Worm (Caenorhabditis elegans) whole organism, young adult: ENCODE results near the gene ceh-39.

Experiments
- B0261.1 ChIP-seq: sonication (generic microtip); optimal IDR thresholded peaks from 2 replicates; lab custom pipeline; 2016; ENCODE audit warnings: mild to moderate bottlenecking, missing genetic modification characterization, moderate library complexity, missing compliant biosample characterization
- B0336.3 ChIP-seq: fragments of 200-800 bp; sonication (Bioruptor generic); IDR thresholded peaks from 2 replicates; pipeline ENCODE4 v1.3.6; 2022; ENCODE audit warnings: missing genetic modification characterization, missing compliant biosample characterization
- C06A6.2 ChIP-seq: fragments of 200-800 bp; sonication (Bioruptor generic); conservative IDR thresholded peaks from 2 replicates; pipeline ENCODE4 v1.3.6; 2022; ENCODE audit warnings: missing genetic modification characterization, missing compliant biosample characterization
- F22D6.2 ChIP-seq: sonication (generic microtip); optimal IDR thresholded peaks from 2 replicates; lab custom pipeline; 2016; ENCODE audit warnings: mild to moderate bottlenecking, missing genetic modification characterization, missing compliant biosample characterization
- F23B12.7 ChIP-seq: sonication (generic microtip); optimal IDR thresholded peaks from 2 replicates; lab custom pipeline; 2017; ENCODE audit warnings: missing genetic modification characterization, mild to moderate bottlenecking, missing compliant biosample characterization, antibody characterized with exemption, moderate library complexity; ENCODE audit not compliant: insufficient read depth
- F57A8.1 ChIP-seq: fragments of 200-800 bp; sonication (Bioruptor generic); optimal IDR thresholded peaks from 2 replicates; lab custom pipeline; 2018; ENCODE audit warnings: mild to moderate bottlenecking, missing genetic modification characterization, moderate library complexity, missing compliant biosample characterization
- K11D2.4 ChIP-seq: fragments of 200-800 bp; sonication (Bioruptor generic); IDR thresholded peaks from 2 replicates; pipeline ENCODE4 v1.3.6; 2022; ENCODE audit warnings: missing genetic modification reagents, missing genetic modification characterization, missing compliant biosample characterization
- T07F8.4 ChIP-seq: sonication (generic microtip); optimal IDR thresholded peaks from 2 replicates; lab custom pipeline; 2016; ENCODE audit warnings: mild to moderate bottlenecking, missing genetic modification characterization, moderate library complexity, missing compliant biosample characterization
- Y56A3A.18 ChIP-seq: fragments of 200-800 bp; sonication (Bioruptor generic); IDR thresholded peaks from 2 replicates; pipeline ENCODE4 v1.3.6; 2022; ENCODE audit warnings: missing genetic modification reagents, missing genetic modification characterization, missing compliant biosample characterization
- aptf-2 ChIP-seq: fragments of 200-800 bp; sonication (Bioruptor generic); conservative IDR thresholded peaks from 2 replicates; pipeline ENCODE4 v1.3.6; 2022; ENCODE audit warnings: missing genetic modification reagents, missing genetic modification characterization, missing compliant biosample characterization
- atf-7 ChIP-seq: sonication (generic microtip); optimal IDR thresholded peaks from 2 replicates; lab custom pipeline; 2017; ENCODE audit warnings: mild to moderate bottlenecking, missing genetic modification characterization, missing compliant biosample characterization
- attf-6 ChIP-seq: fragments of 200-800 bp; sonication (Bioruptor generic); IDR thresholded peaks from 2 replicates; pipeline ENCODE4 v1.3.6; 2022; ENCODE audit warnings: missing genetic modification reagents, missing genetic modification characterization, missing compliant biosample characterization
- cebp-1 ChIP-seq, 2 experiments: fragments of 200-800 bp in 1 of 2; sonication (Bioruptor generic) in 1 of 2; sonication (generic microtip) in 1 of 2; IDR thresholded peaks in 1 of 2; optimal IDR thresholded peaks in 1 of 2; 2 replicates each; pipeline versions ENCODE4 v1.3.6 to Lab custom; 2017 to 2022; ENCODE audit warnings: missing compliant biosample characterization in 2 of 2, missing genetic modification characterization in 2 of 2, mild to moderate bottlenecking in 1 of 2, missing genetic modification reagents in 1 of 2, moderate library complexity in 1 of 2
- cebp-2 ChIP-seq: fragments of 200-800 bp; sonication (Bioruptor generic); IDR thresholded peaks from 2 replicates; pipeline ENCODE4 v1.3.6; 2022; ENCODE audit warnings: missing genetic modification characterization, missing compliant biosample characterization
- ceh-40 ChIP-seq: fragments of 200-800 bp; sonication (Bioruptor generic); IDR thresholded peaks from 2 replicates; pipeline ENCODE4 v1.3.6; 2022; ENCODE audit warnings: missing genetic modification characterization, missing compliant biosample characterization
- ceh-58 ChIP-seq: fragments of 200-800 bp; sonication (Bioruptor generic); IDR thresholded peaks from 2 replicates; pipeline ENCODE4 v1.3.6; 2022; ENCODE audit warnings: missing genetic modification characterization, missing compliant biosample characterization
- ceh-79 ChIP-seq: sonication (generic microtip); optimal IDR thresholded peaks from 2 replicates; lab custom pipeline; 2017; ENCODE audit warnings: mild to moderate bottlenecking, missing genetic modification characterization, missing compliant biosample characterization
- chd-7 ChIP-seq: sonication (generic microtip); optimal IDR thresholded peaks from 2 replicates; lab custom pipeline; 2016; ENCODE audit warnings: mild to moderate bottlenecking, missing genetic modification characterization, moderate library complexity, missing compliant biosample characterization
- die-1 ChIP-seq: sonication (generic microtip); optimal IDR thresholded peaks from 2 replicates; lab custom pipeline; 2016; ENCODE audit warnings: missing genotype, mild to moderate bottlenecking, missing genetic modification characterization, missing compliant biosample characterization
- egl-18 ChIP-seq: fragments of 200-800 bp; sonication (Bioruptor generic); IDR thresholded peaks from 2 replicates; pipeline ENCODE4 v1.3.6; 2022; ENCODE audit warnings: missing genetic modification reagents, missing genetic modification characterization, missing compliant biosample characterization
- ets-4 ChIP-seq: fragments of 200-800 bp; sonication (Bioruptor generic); optimal IDR thresholded peaks from 2 replicates; lab custom pipeline; 2018; ENCODE audit warnings: mild to moderate bottlenecking, missing genetic modification characterization, missing compliant biosample characterization
- gei-17 ChIP-seq: fragments of 200-800 bp; sonication (Bioruptor generic); optimal IDR thresholded peaks from 2 replicates; lab custom pipeline; 2018; ENCODE audit warnings: mild to moderate bottlenecking, missing genetic modification characterization, missing compliant biosample characterization
- let-526 ChIP-seq: fragments of 200-800 bp; sonication (Bioruptor generic); IDR thresholded peaks from 2 replicates; pipeline ENCODE4 v1.3.6; 2022; ENCODE audit warnings: missing genetic modification reagents, missing genetic modification characterization, missing compliant biosample characterization
- lin-54 ChIP-seq: fragments of 200-800 bp; sonication (Bioruptor generic); optimal IDR thresholded peaks from 2 replicates; lab custom pipeline; 2018; ENCODE audit warnings: mild to moderate bottlenecking, missing genetic modification characterization, missing compliant biosample characterization
- madf-10 ChIP-seq: sonication (generic microtip); optimal IDR thresholded peaks from 2 replicates; lab custom pipeline; 2016; ENCODE audit warnings: mild to moderate bottlenecking, missing genetic modification characterization, missing compliant biosample characterization
- madf-8 ChIP-seq: fragments of 200-800 bp; sonication (Bioruptor generic); conservative IDR thresholded peaks from 2 replicates; pipeline ENCODE4 v1.3.6; 2022; ENCODE audit warnings: missing genetic modification reagents, missing genetic modification characterization, missing compliant biosample characterization
- nfya-1 ChIP-seq: sonication (generic microtip); optimal IDR thresholded peaks from 2 replicates; lab custom pipeline; 2017; ENCODE audit warnings: antibody characterized with exemption, missing compliant biosample characterization, missing genetic modification characterization, borderline replicate concordance; ENCODE audit not compliant: insufficient read depth
- nfya-2 ChIP-seq: fragments of 200-800 bp; sonication (Bioruptor generic); IDR thresholded peaks from 2 replicates; pipeline ENCODE4 v1.3.6; 2022; ENCODE audit warnings: missing genetic modification reagents, missing genetic modification characterization, missing compliant biosample characterization
- nfyb-1 ChIP-seq: fragments of 200-800 bp; sonication (Bioruptor generic); IDR thresholded peaks from 2 replicates; pipeline ENCODE4 v1.3.6; 2022; ENCODE audit warnings: missing genetic modification reagents, missing genetic modification characterization, missing compliant biosample characterization
- nhr-120 ChIP-seq: fragments of 200-800 bp; sonication (Bioruptor generic); IDR thresholded peaks from 2 replicates; pipeline ENCODE4 v1.3.6; 2022; ENCODE audit warnings: missing genetic modification characterization, missing compliant biosample characterization
- nhr-179 ChIP-seq: sonication (generic microtip); optimal IDR thresholded peaks from 2 replicates; lab custom pipeline; 2016; ENCODE audit warnings: mild to moderate bottlenecking, missing genetic modification characterization, missing compliant biosample characterization
- nhr-80 ChIP-seq: sonication (generic microtip); optimal IDR thresholded peaks from 2 replicates; lab custom pipeline; 2016; ENCODE audit warnings: missing genetic modification characterization, missing compliant biosample characterization
- nhr-90 ChIP-seq: sonication (generic microtip); optimal IDR thresholded peaks from 2 replicates; lab custom pipeline; 2016; ENCODE audit warnings: missing genotype, mild to moderate bottlenecking, missing genetic modification characterization, missing compliant biosample characterization
- pha-4 ChIP-seq: fragments of 150-350 bp; sonication (generic microtip); optimal IDR thresholded peaks from 2 replicates; lab custom pipeline; 2014; ENCODE audit warnings: missing biosample characterization, missing genetic modification reagents, missing genetic modification characterization
- rcor-1 ChIP-seq: fragments of 200-800 bp; sonication (Bioruptor generic); IDR thresholded peaks from 2 replicates; pipeline ENCODE4 v1.3.6; 2022; ENCODE audit warnings: missing genetic modification reagents, missing genetic modification characterization, missing compliant biosample characterization
- repo-1 ChIP-seq: sonication (generic microtip); optimal IDR thresholded peaks from 2 replicates; lab custom pipeline; 2017; ENCODE audit warnings: mild to moderate bottlenecking, missing genetic modification characterization, missing compliant biosample characterization
- sdz-38 ChIP-seq: sonication (generic microtip); optimal IDR thresholded peaks from 2 replicates; lab custom pipeline; 2016; ENCODE audit warnings: missing genotype, missing genetic modification characterization, missing compliant biosample characterization
- snpc-3.4 ChIP-seq: sonication (generic microtip); optimal IDR thresholded peaks from 2 replicates; lab custom pipeline; 2017; ENCODE audit warnings: missing genetic modification characterization, mild to moderate bottlenecking, missing compliant biosample characterization, antibody characterized with exemption, moderate library complexity, missing genotype, missing genetic modification reagents
- snpc-4 ChIP-seq, 5 experiments: fragments of 150-350 bp in 1 of 5; sonication (generic microtip) in 4 of 5; optimal IDR thresholded peaks; 2 replicates each; lab custom pipeline; 2014 to 2018; ENCODE audit warnings: missing genetic modification characterization in 5 of 5, missing biosample characterization in 3 of 5, antibody characterized with exemption in 2 of 5, mild to moderate bottlenecking in 2 of 5, missing compliant biosample characterization in 2 of 5, missing genotype in 2 of 5, moderate library complexity in 2 of 5, missing genetic modification reagents in 1 of 5
- tbp1 ChIP-seq: fragments of 200-800 bp; sonication (Bioruptor generic); optimal IDR thresholded peaks from 2 replicates; lab custom pipeline; 2018; ENCODE audit warnings: mild to moderate bottlenecking, missing genetic modification characterization, missing compliant biosample characterization
- tbx-9 ChIP-seq: sonication (generic microtip); optimal IDR thresholded peaks from 2 replicates; lab custom pipeline; 2016; ENCODE audit warnings: borderline replicate concordance, missing genetic modification characterization, inconsistent platforms, missing compliant biosample characterization
- tlf-1 ChIP-seq: fragments of 200-800 bp; sonication (Bioruptor generic); optimal IDR thresholded peaks from 2 replicates; lab custom pipeline; 2018; ENCODE audit warnings: mild to moderate bottlenecking, missing genetic modification characterization, missing compliant biosample characterization
- xnd-1 ChIP-seq: sonication (generic microtip); optimal IDR thresholded peaks from 2 replicates; lab custom pipeline; 2016; ENCODE audit warnings: missing genotype, missing genetic modification reagents, missing genetic modification characterization, missing compliant biosample characterization
- zfh-2 ChIP-seq: fragments of 200-800 bp; sonication (Bioruptor generic); conservative IDR thresholded peaks from 2 replicates; pipeline ENCODE4 v1.3.6; 2022; ENCODE audit warnings: missing genetic modification reagents, missing genetic modification characterization, missing compliant biosample characterization
- zim-3 ChIP-seq: sonication (generic microtip); optimal IDR thresholded peaks from 2 replicates; lab custom pipeline; 2017; ENCODE audit warnings: mild to moderate bottlenecking, missing genetic modification characterization, moderate library complexity, missing compliant biosample characterization
- ztf-22 ChIP-seq: fragments of 200-800 bp; sonication (Bioruptor generic); optimal IDR thresholded peaks from 2 replicates; lab custom pipeline; 2018; ENCODE audit warnings: mild to moderate bottlenecking, missing genetic modification characterization, moderate library complexity, missing compliant biosample characterization

The ceh-39 gene

DNA sequence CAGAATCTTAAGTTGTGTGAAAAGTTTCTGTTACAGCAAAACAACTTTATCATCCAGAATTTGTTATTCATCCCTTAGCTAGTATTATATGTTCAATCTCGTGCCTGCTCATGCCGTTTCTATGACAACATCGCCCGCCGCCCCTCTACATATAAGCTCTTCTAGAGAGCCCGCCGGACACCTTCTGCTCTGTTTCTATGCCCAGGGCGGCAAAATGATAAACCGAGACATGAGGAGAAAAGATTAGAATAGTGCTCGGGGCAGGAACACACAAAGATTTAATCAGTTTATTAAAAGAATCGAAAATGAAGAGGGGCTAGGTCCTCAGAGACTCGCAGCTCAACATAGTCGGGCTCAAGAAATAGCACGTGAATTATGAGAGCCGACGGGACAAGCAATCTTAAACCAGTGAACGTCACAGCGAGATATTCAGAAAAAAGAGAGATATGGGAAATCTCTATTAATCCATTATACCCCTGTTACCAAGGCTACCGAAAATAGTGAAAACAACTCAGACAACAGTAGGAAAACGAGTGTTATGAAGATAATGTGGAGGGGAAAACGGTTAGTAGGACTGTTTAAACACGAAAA lies 32.6 kb upstream of the ceh-39 start (continued):
- TF ChIP-seq B0336.3 (GFP tag; lab: Robert Waterston, UW) (peak; percentile 83), let-526 (GFP tag; lab: Robert Waterston, UW) (no peak), die-1 (tag; lab: Kevin White, UChicago) (no peak), nfya-2 (GFP tag; lab: Robert Waterston, UW) (no peak), chd-7 (peak; percentile 9), cebp-1 (GFP tag; IDR thresholded peaks at IDR 0.05; lab: Robert Waterston, UW) (no peak), cebp-1 (tag; optimal IDR thresholded peaks at IDR 0.05; lab: Kevin White, UChicago) (peak; percentile 80), F23B12.7 (tag; lab: Kevin White, UChicago) (no peak), ets-4 (GFP tag; lab: Kevin White, UChicago) (peak; percentile 9), xnd-1 (tag; lab: Kevin White, UChicago) (no peak), gei-17 (GFP tag; lab: Kevin White, UChicago) (peak; percentile 94), zim-3 (tag; lab: Kevin White, UChicago) (no peak), K11D2.4 (GFP tag; lab: Robert Waterston, UW) (peak; percentile 85), madf-10 (peak; percentile 51), repo-1 (peak; percentile 74), attf-6 (GFP tag; lab: Robert Waterston, UW) (no peak), cebp-2 (GFP tag; lab: Robert Waterston, UW) (peak; percentile 69; the same call in 1 of the 2 replicates), tbp1 (GFP tag; lab: Kevin White, UChicago) (peak; percentile 61), C06A6.2 (no peak), F22D6.2 (tag; lab: Kevin White, UChicago) (peak; percentile 37), lin-54 (GFP tag; lab: Kevin White, UChicago) (peak; percentile 37), ceh-79 (no peak), nhr-90 (tag; lab: Kevin White, UChicago) (peak; percentile 10), nhr-80 (tag; lab: Kevin White, UChicago) (peak; percentile 50), atf-7 (peak; percentile 57), Y56A3A.18 (GFP tag; lab: Robert Waterston, UW) (peak; percentile 90; the same call in 1 of the 2 replicates), F57A8.1 (GFP tag; lab: Kevin White, UChicago) (peak; percentile 43), zfh-2 (GFP tag; lab: Robert Waterston, UW) (peak; percentile 77), B0261.1 (tag; lab: Kevin White, UChicago) (peak; percentile 40), rcor-1 (GFP tag; lab: Robert Waterston, UW) (peak; percentile 62; the same call in 1 of the 2 replicates), tlf-1 (peak; percentile 72), egl-18 (GFP tag; lab: Robert Waterston, UW) (no peak)
- TF ChIP-seq, all 124 proteins: peak for 30

DNA sequence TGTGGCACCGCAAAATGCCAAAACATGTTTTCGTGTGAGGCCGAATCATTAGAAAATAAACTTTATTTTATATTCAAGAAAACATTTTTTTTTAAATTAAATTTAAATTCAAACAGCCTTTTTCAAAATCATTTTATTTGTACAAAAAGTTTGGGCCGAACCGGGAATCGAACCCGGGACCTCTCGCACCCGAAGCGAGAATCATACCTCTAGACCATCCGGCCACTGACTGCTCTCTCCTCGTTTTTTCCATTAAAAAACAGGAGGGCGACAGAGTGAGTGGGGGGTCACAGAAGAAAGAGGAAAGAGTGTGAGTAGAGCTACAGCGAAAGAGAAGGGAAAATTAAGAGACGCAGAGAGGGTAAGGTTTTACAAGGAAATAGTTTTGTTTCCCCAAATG lies 24.7 kb upstream of the ceh-39 start:
- TF ChIP-seq nhr-179 (peak; percentile 6), ceh-79 (no peak), tbp1 (GFP tag; lab: Kevin White, UChicago) (peak; percentile 93), aptf-2 (no peak), pha-4 (tag; lab: Kevin White, UChicago) (no peak), B0336.3 (GFP tag; lab: Robert Waterston, UW) (no peak), ceh-58 (GFP tag; lab: Robert Waterston, UW) (no peak), tbx-9 (no peak), T07F8.4 (tag; lab: Kevin White, UChicago) (peak; percentile 48), zim-3 (tag; lab: Kevin White, UChicago) (no peak), nfya-1 (tag; lab: Kevin White, UChicago) (no peak), sdz-38 (tag; lab: Kevin White, UChicago) (no peak), snpc-3.4 (peak; percentile 67), nfyb-1 (GFP tag; lab: Robert Waterston, UW) (no peak; the same call in 1 of the 2 replicates), ztf-22 (GFP tag; lab: Kevin White, UChicago) (no peak), rcor-1 (GFP tag; lab: Robert Waterston, UW) (peak; percentile 65), snpc-4 (GFP tag; optimal IDR thresholded peaks at IDR 0.05; lab: Kevin White, UChicago) (peak; percentile 57), snpc-4 (tag; optimal IDR thresholded peaks at IDR 0.05; lab: Kevin White, UChicago) (peak in 1 of 4 experiments; percentile 67), nhr-120 (GFP tag; lab: Robert Waterston, UW) (no peak), ceh-40 (no peak), madf-8 (GFP tag; lab: Robert Waterston, UW) (no peak)
